Fruit fly (Drosophila melanogaster) whole organism, pupa: ENCODE measurements around the gene CG17650.

Experiments
- CG10348 ChIP-seq: fragments of 200-800 bp; sonication (Bioruptor generic); IDR thresholded peaks from 2 replicates; pipeline ENCODE4 v1.3.6; 2022; ENCODE audit warnings: missing biosample characterization, missing genetic modification characterization
- CG13204 ChIP-seq: fragments of 200-800 bp; sonication (Bioruptor generic); optimal IDR thresholded peaks from 2 replicates; lab custom pipeline; 2018; ENCODE audit warnings: missing biosample characterization, mild to moderate bottlenecking, missing genetic modification characterization, moderate library complexity
- CG32121 ChIP-seq: fragments of 200-800 bp; sonication (Bioruptor generic); IDR thresholded peaks from 2 replicates; pipeline ENCODE4 v1.3.6; 2022; ENCODE audit warnings: missing biosample characterization, missing genetic modification characterization
- D1 ChIP-seq: fragments of 200-800 bp; sonication (Bioruptor generic); optimal IDR thresholded peaks from 2 replicates; lab custom pipeline; 2018; ENCODE audit warnings: missing biosample characterization, mild to moderate bottlenecking, missing genetic modification characterization, moderate library complexity
- Pif1A ChIP-seq: fragments of 200-800 bp; sonication (Bioruptor generic); optimal IDR thresholded peaks from 3 replicates; lab custom pipeline; 2016; ENCODE audit warnings: missing biosample characterization, missing genetic modification characterization
- fd96Ca ChIP-seq: fragments of 200-800 bp; sonication (Bioruptor generic); IDR thresholded peaks from 3 replicates; pipeline ENCODE4 v1.3.6; 2022; ENCODE audit warnings: missing biosample characterization, missing genetic modification characterization
- gl ChIP-seq: fragments of 200-800 bp; sonication (Bioruptor generic); optimal IDR thresholded peaks from 2 replicates; lab custom pipeline; 2018; ENCODE audit warnings: missing biosample characterization, mild to moderate bottlenecking, missing genetic modification characterization
- rn ChIP-seq: fragments of 200-800 bp; sonication (Bioruptor generic); IDR thresholded peaks from 2 replicates; pipeline ENCODE4 v1.3.6; 2022; ENCODE audit warnings: missing biosample characterization, missing genetic modification characterization

DNA sequence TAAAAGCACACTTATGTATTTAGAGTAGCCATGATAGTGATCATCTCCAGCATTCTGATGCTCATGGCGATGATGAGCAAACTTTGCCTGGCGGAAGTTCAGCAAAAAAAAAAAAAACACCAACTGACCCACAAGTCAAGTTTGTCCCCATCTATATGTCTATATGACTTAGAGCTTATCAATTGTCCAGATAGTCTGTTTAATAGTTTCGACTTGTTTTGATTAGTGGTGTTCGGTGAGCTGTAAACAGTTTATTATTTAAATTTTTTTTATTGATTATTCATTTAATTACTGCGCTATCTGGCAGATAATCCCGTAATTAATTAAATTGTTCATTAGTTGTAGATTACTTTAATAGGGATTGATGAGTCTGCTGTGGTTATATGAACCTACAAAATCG is 15.1 kb downstream of the CG17650 start:
- no peak for TF ChIP-seq CG32121
- no peak for TF ChIP-seq CG13204 (GFP tag; lab: Kevin White, UChicago)
- no peak for TF ChIP-seq gl (tag; lab: Kevin White, UChicago)
- no peak for TF ChIP-seq D1
- TF ChIP-seq CG10348 (GFP tag; lab: Robert Waterston, UW): no peak
- TF ChIP-seq Pif1A (GFP tag; lab: Kevin White, UChicago): no peak
- no peak for TF ChIP-seq fd96Ca (GFP tag; lab: Robert Waterston, UW)
- no peak for TF ChIP-seq rn (GFP tag; lab: Robert Waterston, UW)
